Worm (Caenorhabditis elegans) whole organism, L4 larva: ENCODE results near the gene srh-239.

Experiments used
- D1046.2 ChIP-seq: fragments of 200-800 bp; sonication (Bioruptor generic); IDR thresholded peaks from 2 replicates; pipeline ENCODE4 v1.3.6; 2022; ENCODE audit warnings: missing genetic modification characterization, missing compliant biosample characterization
- T26A8.4 ChIP-seq: fragments of 200-800 bp; sonication (Bioruptor generic); IDR thresholded peaks from 2 replicates; pipeline ENCODE4 v1.3.6; 2022; ENCODE audit warnings: missing genetic modification characterization, missing compliant biosample characterization
- Y105C5A.15 ChIP-seq: fragments of 200-800 bp; sonication (Bioruptor generic); IDR thresholded peaks from 2 replicates; pipeline ENCODE4 v1.3.6; 2022; ENCODE audit warnings: missing genetic modification characterization, missing compliant biosample characterization
- aha-1 ChIP-seq: fragments of 150-350 bp; peaks from one replicate; lab custom pipeline; 2014; ENCODE audit warnings: missing biosample characterization, missing genetic modification characterization
- aly-2 ChIP-seq: sonication (generic microtip); optimal IDR thresholded peaks from 2 replicates; lab custom pipeline; 2018; ENCODE audit warnings: missing biosample characterization, missing genetic modification characterization
- ama-1 ChIP-seq: fragments of 150-350 bp; optimal IDR thresholded peaks from 2 replicates; lab custom pipeline; 2014; ENCODE audit warnings: inconsistent platforms, mixed read lengths
- ceh-28 ChIP-seq: fragments of 150-350 bp; optimal IDR thresholded peaks from 2 replicates; lab custom pipeline; 2014; ENCODE audit warnings: missing biosample characterization, missing genetic modification reagents, missing genetic modification characterization
- ces-1 ChIP-seq: fragments of 150-350 bp; sonication (generic microtip); optimal IDR thresholded peaks from 4 replicates; lab custom pipeline; 2014; ENCODE audit warnings: missing biosample characterization, missing genetic modification reagents, missing genetic modification characterization
- cey-2 ChIP-seq: sonication (generic microtip); optimal IDR thresholded peaks from 3 replicates; lab custom pipeline; 2017; ENCODE audit warnings: missing genetic modification characterization, mild to moderate bottlenecking, missing compliant biosample characterization, antibody characterized with exemption, borderline replicate concordance; ENCODE audit not compliant: insufficient read depth
- dmd-8 ChIP-seq: fragments of 200-800 bp; sonication (Bioruptor generic); IDR thresholded peaks from 2 replicates; pipeline ENCODE4 v1.3.6; 2022; ENCODE audit warnings: missing genetic modification characterization, missing compliant biosample characterization
- dve-1 ChIP-seq: sonication (generic microtip); optimal IDR thresholded peaks from 2 replicates; lab custom pipeline; 2017; ENCODE audit warnings: antibody characterized with exemption, mild to moderate bottlenecking, missing genetic modification characterization, missing compliant biosample characterization; ENCODE audit not compliant: insufficient read depth
- egl-27 ChIP-seq: sonication (generic microtip); optimal IDR thresholded peaks from 3 replicates; lab custom pipeline; 2017; ENCODE audit warnings: missing biosample characterization, missing genetic modification reagents, missing genetic modification characterization
- egl-43 ChIP-seq: fragments of 200-800 bp; sonication (Bioruptor generic); IDR thresholded peaks from 2 replicates; pipeline ENCODE4 v1.3.6; 2022; ENCODE audit warnings: missing genetic modification reagents, missing genetic modification characterization, missing compliant biosample characterization
- hlh-11 ChIP-seq: fragments of 200-800 bp; sonication (Bioruptor generic); optimal IDR thresholded peaks from 2 replicates; lab custom pipeline; 2018; ENCODE audit warnings: mild to moderate bottlenecking, missing genetic modification characterization, missing compliant biosample characterization
- hlh-30 ChIP-seq: sonication (generic microtip); optimal IDR thresholded peaks from 2 replicates; lab custom pipeline; 2017; ENCODE audit warnings: antibody characterized with exemption, mild to moderate bottlenecking, missing genetic modification characterization, missing compliant biosample characterization; ENCODE audit not compliant: insufficient read depth
- lin-1 ChIP-seq: fragments of 200-800 bp; sonication (Bioruptor generic); IDR thresholded peaks from 2 replicates; pipeline ENCODE4 v1.3.6; 2022; ENCODE audit warnings: missing genetic modification reagents, missing genetic modification characterization, missing compliant biosample characterization
- lin-38 ChIP-seq: fragments of 200-800 bp; sonication (Bioruptor generic); IDR thresholded peaks from 2 replicates; pipeline ENCODE4 v1.3.6; 2022; ENCODE audit warnings: missing genetic modification reagents, missing genetic modification characterization, missing compliant biosample characterization
- madf-5 ChIP-seq, 2 experiments: fragments of 200-800 bp; sonication (Bioruptor generic); IDR thresholded peaks; 2 replicates each; pipeline ENCODE4 v1.3.6; 2022; ENCODE audit warnings: missing compliant biosample characterization in 2 of 2, missing genetic modification characterization in 2 of 2
- madf-9 ChIP-seq: fragments of 200-800 bp; sonication (Bioruptor generic); conservative IDR thresholded peaks from 2 replicates; pipeline ENCODE4 v1.3.6; 2022; ENCODE audit warnings: missing genetic modification reagents, missing genetic modification characterization, missing compliant biosample characterization
- mes-2 ChIP-seq: sonication (generic microtip); optimal IDR thresholded peaks from 2 replicates; lab custom pipeline; 2016; ENCODE audit warnings: missing genotype, mild to moderate bottlenecking, missing genetic modification characterization, missing compliant biosample characterization; ENCODE audit not compliant: poor library complexity, severe bottlenecking
- mxl-2 ChIP-seq: fragments of 200-800 bp; sonication (Bioruptor generic); conservative IDR thresholded peaks from 2 replicates; pipeline ENCODE4 v1.3.6; 2022; ENCODE audit warnings: missing genetic modification reagents, missing genetic modification characterization, missing compliant biosample characterization
- nhr-102 ChIP-seq: sonication (generic microtip); optimal IDR thresholded peaks from 2 replicates; lab custom pipeline; 2016; ENCODE audit warnings: mild to moderate bottlenecking, missing genetic modification characterization, moderate library complexity, missing compliant biosample characterization
- nhr-237 ChIP-seq: sonication (generic microtip); optimal IDR thresholded peaks from 2 replicates; lab custom pipeline; 2017; ENCODE audit warnings: missing biosample characterization, missing genetic modification characterization
- nhr-28 ChIP-seq: fragments of 150-350 bp; optimal IDR thresholded peaks from 2 replicates; lab custom pipeline; 2014; ENCODE audit warnings: missing biosample characterization, missing genetic modification characterization
- nhr-48 ChIP-seq: sonication (generic microtip); optimal IDR thresholded peaks from 2 replicates; lab custom pipeline; 2016; ENCODE audit warnings: mild to moderate bottlenecking, missing genetic modification characterization, missing compliant biosample characterization
- nhr-77 ChIP-seq: fragments of 150-350 bp; optimal IDR thresholded peaks from 2 replicates; lab custom pipeline; 2014; ENCODE audit warnings: missing biosample characterization, missing genetic modification characterization
- pha-4 ChIP-seq, 2 experiments: fragments of 150-350 bp in 1 of 2; fragments of 200-800 bp in 1 of 2; sonication (Bioruptor generic) in 1 of 2; IDR thresholded peaks in 1 of 2; optimal IDR thresholded peaks in 1 of 2; 2 replicates each; pipeline versions ENCODE4 v1.3.6 to Lab custom; 2014 to 2022; ENCODE audit warnings: missing genetic modification characterization in 2 of 2, missing genetic modification reagents in 2 of 2, missing biosample characterization in 1 of 2, missing compliant biosample characterization in 1 of 2
- pqm-1 ChIP-seq: sonication (generic microtip); optimal IDR thresholded peaks from 2 replicates; lab custom pipeline; 2017; ENCODE audit warnings: missing biosample characterization, missing genetic modification characterization
- set-16 ChIP-seq: fragments of 200-800 bp; sonication (Bioruptor generic); IDR thresholded peaks from 2 replicates; pipeline ENCODE4 v1.3.6; 2022; ENCODE audit warnings: missing genetic modification reagents, missing genetic modification characterization, missing compliant biosample characterization
- skn-1 ChIP-seq: fragments of 150-350 bp; optimal IDR thresholded peaks from 2 replicates; lab custom pipeline; 2014; ENCODE audit warnings: missing biosample characterization, missing genetic modification characterization
- spr-1 ChIP-seq: sonication (generic microtip); optimal IDR thresholded peaks from 2 replicates; lab custom pipeline; 2016; ENCODE audit warnings: mild to moderate bottlenecking, missing genetic modification characterization, missing compliant biosample characterization
- spr-3 ChIP-seq: fragments of 200-800 bp; sonication (Bioruptor generic); optimal IDR thresholded peaks from 2 replicates; lab custom pipeline; 2018; ENCODE audit warnings: mild to moderate bottlenecking, missing genetic modification characterization, missing compliant biosample characterization
- tra-1 ChIP-seq: fragments of 200-800 bp; sonication (Bioruptor generic); IDR thresholded peaks from 2 replicates; pipeline ENCODE4 v1.3.6; 2022; ENCODE audit warnings: missing genetic modification reagents, missing genetic modification characterization, missing compliant biosample characterization
- unc-62 ChIP-seq, 3 experiments: fragments of 150-350 bp in 1 of 3; sonication (generic microtip); optimal IDR thresholded peaks in 2 of 3; peaks in 1 of 3; 1 replicate in 1 of 3; 2 replicates in 2 of 3; lab custom pipeline; 2014 to 2017; ENCODE audit warnings: missing biosample characterization in 3 of 3, missing genetic modification characterization in 3 of 3, missing genetic modification reagents in 3 of 3, missing genotype in 1 of 3
- zfp-2 ChIP-seq: sonication (generic microtip); optimal IDR thresholded peaks from 2 replicates; lab custom pipeline; 2016; ENCODE audit warnings: mild to moderate bottlenecking, missing genetic modification characterization, missing compliant biosample characterization
- ztf-7 ChIP-seq: fragments of 150-350 bp; optimal IDR thresholded peaks from 2 replicates; lab custom pipeline; 2014; ENCODE audit warnings: missing biosample characterization, missing genetic modification characterization

Gene srh-239

DNA sequence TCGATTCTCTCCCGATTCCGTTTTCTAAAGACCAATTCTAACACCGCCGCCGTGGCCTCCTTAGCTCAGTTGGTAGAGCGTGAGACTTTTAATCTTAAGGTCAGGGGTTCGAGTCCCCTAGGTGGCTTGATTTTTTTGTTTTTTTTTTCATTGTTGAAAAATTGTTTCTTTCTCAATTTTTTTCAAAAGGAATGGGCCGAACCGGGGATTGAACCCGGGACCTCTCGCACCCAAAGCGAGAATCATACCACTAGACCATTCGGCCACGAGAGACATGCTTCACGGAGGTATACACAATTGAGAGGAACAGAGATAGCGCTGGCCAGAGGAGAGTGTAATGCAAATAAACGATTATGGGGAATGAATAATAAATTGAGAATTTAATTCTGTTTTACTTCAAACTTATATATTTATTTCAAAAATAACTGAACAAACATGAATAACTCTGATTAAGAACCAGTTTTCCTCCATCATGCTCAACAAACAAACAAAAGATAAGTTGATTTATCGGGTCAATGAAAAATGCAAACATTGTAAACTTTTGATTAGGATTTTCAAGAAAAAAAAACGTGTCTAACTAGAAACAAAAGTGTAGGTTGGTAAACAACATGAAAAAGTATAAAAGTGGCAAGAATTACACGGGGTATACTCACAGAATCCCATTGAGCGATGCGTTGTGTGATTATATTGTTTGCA, 19.6 kb downstream of the srh-239 start, which contains the start of gene pqn-71 (continued):
- TF ChIP-seq nhr-48 (tag; lab: Kevin White, UChicago) (peak; percentile 91), nhr-77 (tag; lab: Kevin White, UChicago) (no peak), D1046.2 (GFP tag; lab: Robert Waterston, UW) (peak; percentile 93), nhr-237 (tag; lab: Kevin White, UChicago) (peak; percentile 46), skn-1 (tag; lab: Kevin White, UChicago) (no peak), mes-2 (tag; lab: Kevin White, UChicago) (peak; percentile 85), egl-27 (tag; lab: Kevin White, UChicago) (no peak), unc-62 (GFP tag; optimal IDR thresholded peaks at IDR 0.05 in 1 of 2; lab: Kevin White, UChicago) (peak in 1 of 2 experiments; percentile 15), unc-62 (tag; optimal IDR thresholded peaks at IDR 0.05; lab: Kevin White, UChicago) (no peak), aly-2 (tag; lab: Kevin White, UChicago) (peak; percentile 48), Y105C5A.15 (GFP tag; lab: Robert Waterston, UW) (peak; percentile 97), ama-1 (lab: Kevin White, UChicago) (no peak), mxl-2 (GFP tag; lab: Robert Waterston, UW) (peak; percentile 85), aha-1 (tag; lab: Kevin White, UChicago) (no peak), dve-1 (peak; percentile 99)

- TF ChIP-seq set-16 (peak; percentile 50; the same call in 1 of the 2 replicates), nhr-102 (no peak)
Measured at ce11 chrV:15466017-15466416, 20.5 kb downstream of the srh-239 start.

DNA sequence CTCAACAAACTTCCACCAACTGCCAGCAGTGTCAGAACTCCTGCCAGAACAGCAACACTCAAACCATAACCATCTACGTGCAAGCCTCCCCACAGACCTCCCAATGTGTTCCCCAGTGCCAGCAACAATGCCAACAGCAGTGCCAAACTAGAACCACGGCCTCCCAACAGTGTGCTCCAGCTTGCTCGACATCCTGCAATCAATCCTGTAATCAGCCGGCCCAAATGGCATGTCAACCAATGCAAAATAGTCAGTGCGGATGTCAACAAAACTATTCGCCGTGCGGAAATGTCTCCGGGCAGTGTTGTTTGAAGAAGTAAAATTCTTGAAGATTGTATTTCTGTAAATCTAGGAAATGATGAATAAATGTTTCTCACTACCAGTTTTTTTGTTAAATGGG, 21.2 kb downstream of the srh-239 start:
- TF ChIP-seq ceh-28 (no peak), aha-1 (tag; lab: Kevin White, UChicago) (peak; percentile 59), lin-1 (no peak), madf-9 (GFP tag; lab: Robert Waterston, UW) (no peak), unc-62 (GFP tag; optimal IDR thresholded peaks at IDR 0.05 in 1 of 2; lab: Kevin White, UChicago) (peak in 1 of 2 experiments; percentile 84), unc-62 (tag; optimal IDR thresholded peaks at IDR 0.05; lab: Kevin White, UChicago) (no peak)

- TF ChIP-seq spr-1 (tag; lab: Kevin White, UChicago) = no peak
- no peak for TF ChIP-seq T26A8.4
- TF ChIP-seq pha-4 (GFP tag; IDR thresholded peaks at IDR 0.05; lab: Robert Waterston, UW) = no peak
- no peak for TF ChIP-seq pha-4 (tag; optimal IDR thresholded peaks at IDR 0.05; lab: Kevin White, UChicago)
- TF ChIP-seq hlh-30 (tag; lab: Kevin White, UChicago) = no peak
- no peak for TF ChIP-seq madf-5 (GFP tag; IDR thresholded peaks at IDR 0.05; lab: Robert Waterston, UW)
- TF ChIP-seq cey-2 (tag; lab: Kevin White, UChicago) = no peak
- TF ChIP-seq tra-1 = no peak
- no peak for TF ChIP-seq dmd-8 (GFP tag; lab: Robert Waterston, UW)
Measured at ce11 chrV:15471029-15471428, 25.5 kb downstream of the srh-239 start, which contains the start of gene dpf-1. Gene dpf-1 (plus strand): TSS chrV:15471329.

DNA sequence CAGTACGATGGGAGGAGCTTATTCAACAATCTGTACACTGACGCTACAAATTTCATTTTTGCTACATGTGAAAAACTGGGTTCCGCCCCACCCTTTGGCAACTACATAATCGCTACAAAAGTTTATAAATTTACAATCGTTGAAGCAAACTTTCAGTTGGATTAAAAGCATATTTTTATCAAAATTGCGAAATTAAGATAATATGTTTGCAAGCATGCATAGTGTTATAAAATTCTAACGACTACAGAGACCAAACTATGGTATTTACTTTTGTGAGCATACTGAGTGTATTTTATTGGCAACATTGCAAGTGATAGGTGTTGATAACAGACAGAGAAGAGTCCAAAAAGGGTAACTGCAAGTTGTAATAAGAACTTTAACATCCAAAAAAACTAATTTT, 33.1 kb downstream of the srh-239 start, which contains the start of gene C06B8.2:
C06B8.2 (minus strand) TSS at position 153 of the 400 bp plus-strand sequence.
- TF ChIP-seq egl-43 (GFP tag; lab: Robert Waterston, UW) = no peak
- TF ChIP-seq aha-1 (tag; lab: Kevin White, UChicago) = no peak
- TF ChIP-seq zfp-2 (tag; lab: Kevin White, UChicago) = no peak
- no peak for TF ChIP-seq hlh-11 (tag; lab: Kevin White, UChicago)
- no peak for TF ChIP-seq ztf-7 (tag; lab: Kevin White, UChicago)
- TF ChIP-seq lin-38 (GFP tag; lab: Robert Waterston, UW) = no peak
- no peak for TF ChIP-seq spr-3 (GFP tag; lab: Kevin White, UChicago)
- no peak for TF ChIP-seq nhr-102
- no peak for TF ChIP-seq ces-1 (GFP tag; lab: Kevin White, UChicago)
- TF ChIP-seq nhr-28 (tag; lab: Kevin White, UChicago) = peak; percentile 88
- peak; percentile 45 for TF ChIP-seq pqm-1
